Fruit fly (Drosophila melanogaster): ENCODE data around the gene Ir92a.

DNA sequence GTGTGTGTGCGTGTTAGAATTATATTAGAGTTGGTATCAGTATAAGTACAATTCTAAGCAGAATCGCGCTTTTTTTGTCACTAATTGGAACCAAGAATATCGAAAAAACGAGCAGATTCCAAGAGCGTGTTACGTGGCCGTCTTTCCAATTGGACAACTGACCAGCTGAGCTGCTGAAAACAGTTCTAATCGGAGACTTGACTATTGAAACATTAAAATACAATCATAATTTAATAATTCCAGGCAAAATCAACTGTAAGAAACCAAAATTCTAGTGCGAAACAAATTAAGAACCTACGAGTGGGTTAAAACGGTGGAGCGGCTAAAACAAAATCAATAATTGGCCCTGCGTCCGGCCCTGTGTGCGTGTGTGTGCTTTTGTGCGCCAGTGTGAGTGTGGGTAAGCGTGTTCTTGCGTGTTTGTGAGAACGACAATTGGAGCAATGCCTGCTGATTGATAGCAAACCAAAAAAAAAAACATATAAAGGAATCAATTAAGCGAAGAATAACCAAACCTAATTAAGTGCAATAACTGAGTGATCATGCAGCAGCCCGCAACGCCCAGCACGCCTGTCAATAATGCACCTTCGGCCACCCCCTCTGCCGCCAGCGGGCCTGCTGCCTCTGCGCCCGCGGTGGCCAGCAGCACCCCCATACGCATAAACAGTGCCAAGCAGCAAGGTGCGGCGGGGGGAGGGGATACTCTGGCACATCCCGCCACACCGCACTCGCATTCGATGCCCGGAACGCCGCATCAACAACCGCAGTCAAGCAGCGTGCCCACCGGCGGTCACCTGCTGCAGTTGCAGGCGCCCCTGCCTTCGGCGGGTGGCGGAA is 28.9 kb upstream of the Ir92a start:
- no peak for TF ChIP-seq br (GFP tag; optimal IDR thresholded peaks at IDR 0.05)
- TF ChIP-seq GATAd (GFP tag; optimal IDR thresholded peaks at IDR 0.05): no peak
- no peak for TF ChIP-seq Hr78 (GFP tag; optimal IDR thresholded peaks at IDR 0.05)
- TF ChIP-seq N (GFP tag; optimal IDR thresholded peaks at IDR 0.05): peak; percentile 49
- no peak for TF ChIP-seq lola (GFP tag; optimal IDR thresholded peaks at IDR 0.05)
- no peak for TF ChIP-seq Vsx2 (GFP tag; optimal IDR thresholded peaks at IDR 0.05; ENCODE audit: partially characterized antibody)
- TF ChIP-seq CrebA (GFP tag; optimal IDR thresholded peaks at IDR 0.05; ENCODE audit: borderline replicate concordance): peak; percentile 52
